Fruit fly (Drosophila melanogaster): ENCODE data around the gene Cse1.

DNA sequence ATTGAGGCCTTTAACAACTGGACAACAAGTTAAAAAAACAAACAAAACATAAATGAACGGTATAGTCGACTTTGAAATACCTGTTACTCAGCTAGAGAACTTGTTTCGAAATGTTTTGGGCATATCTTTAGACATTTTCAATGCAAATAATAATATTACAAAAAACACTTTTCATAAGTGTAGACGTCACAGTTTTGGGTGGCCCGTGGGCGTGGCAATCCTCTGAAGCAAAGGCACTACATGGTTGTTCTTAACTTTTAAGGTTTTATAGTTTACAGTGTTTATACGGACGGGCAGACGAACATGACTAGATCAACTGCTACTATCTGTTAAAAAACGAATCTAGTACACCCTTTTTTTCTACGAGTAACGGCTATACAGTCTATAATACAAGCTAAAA, 17.5 kb upstream of the Cse1 start:
- TF ChIP-seq cwo (GFP tag; optimal IDR thresholded peaks at IDR 0.05): no peak
- TF ChIP-seq Kr (GFP tag; optimal IDR thresholded peaks at IDR 0.05): no peak
- no peak for TF ChIP-seq CG31365 (tag; optimal IDR thresholded peaks at IDR 0.05)
